Fruit fly (Drosophila melanogaster): ENCODE results near the gene Eaf6.

Eaf6 gene

DNA sequence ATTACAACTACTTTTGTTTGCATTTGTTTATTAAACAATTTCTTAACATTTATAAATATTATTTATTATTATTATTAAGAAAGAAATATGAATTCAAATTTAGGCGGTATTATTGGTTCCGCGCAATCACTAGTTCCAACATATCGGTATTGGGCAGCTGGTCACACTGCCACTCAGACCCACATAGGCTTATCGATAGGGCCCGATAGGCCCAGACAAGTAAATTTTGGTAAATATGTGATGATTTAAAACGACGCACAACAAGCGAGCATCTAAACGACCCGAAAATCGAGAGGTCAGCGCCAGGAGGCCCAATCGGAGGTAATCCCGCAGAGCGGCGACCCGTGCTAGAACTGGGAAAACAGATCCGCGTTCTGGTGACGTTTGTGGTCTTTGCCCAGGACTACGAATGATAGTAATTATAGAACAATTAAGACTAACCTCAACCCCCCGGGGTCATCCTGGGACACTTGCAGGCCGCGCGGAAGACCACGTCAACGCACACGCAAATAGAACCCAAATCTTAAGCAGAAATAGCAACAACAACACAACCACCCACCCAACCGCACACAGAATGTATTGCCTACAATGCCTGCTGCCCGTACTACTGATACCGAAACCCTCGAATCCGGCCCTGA is 42.9 kb downstream of the Eaf6 start, which contains the start of gene bc10:
bc10 (plus strand) TSS at position 181 of the 638 bp plus-strand sequence.
- TF ChIP-seq rgr (GFP tag; optimal IDR thresholded peaks at IDR 0.05) (peak; percentile 98), Mio (GFP tag; optimal IDR thresholded peaks at IDR 0.05) (no peak), Hr83 (GFP tag; optimal IDR thresholded peaks at IDR 0.05; ENCODE audit: poor library complexity, severe bottlenecking) (peak; percentile 32), foxo (GFP tag; optimal IDR thresholded peaks at IDR 0.05) (no peak), Rel (GFP tag; optimal IDR thresholded peaks at IDR 0.05) (no peak), Rel (tag; optimal IDR thresholded peaks at IDR 0.05) (peak; percentile 10)

DNA sequence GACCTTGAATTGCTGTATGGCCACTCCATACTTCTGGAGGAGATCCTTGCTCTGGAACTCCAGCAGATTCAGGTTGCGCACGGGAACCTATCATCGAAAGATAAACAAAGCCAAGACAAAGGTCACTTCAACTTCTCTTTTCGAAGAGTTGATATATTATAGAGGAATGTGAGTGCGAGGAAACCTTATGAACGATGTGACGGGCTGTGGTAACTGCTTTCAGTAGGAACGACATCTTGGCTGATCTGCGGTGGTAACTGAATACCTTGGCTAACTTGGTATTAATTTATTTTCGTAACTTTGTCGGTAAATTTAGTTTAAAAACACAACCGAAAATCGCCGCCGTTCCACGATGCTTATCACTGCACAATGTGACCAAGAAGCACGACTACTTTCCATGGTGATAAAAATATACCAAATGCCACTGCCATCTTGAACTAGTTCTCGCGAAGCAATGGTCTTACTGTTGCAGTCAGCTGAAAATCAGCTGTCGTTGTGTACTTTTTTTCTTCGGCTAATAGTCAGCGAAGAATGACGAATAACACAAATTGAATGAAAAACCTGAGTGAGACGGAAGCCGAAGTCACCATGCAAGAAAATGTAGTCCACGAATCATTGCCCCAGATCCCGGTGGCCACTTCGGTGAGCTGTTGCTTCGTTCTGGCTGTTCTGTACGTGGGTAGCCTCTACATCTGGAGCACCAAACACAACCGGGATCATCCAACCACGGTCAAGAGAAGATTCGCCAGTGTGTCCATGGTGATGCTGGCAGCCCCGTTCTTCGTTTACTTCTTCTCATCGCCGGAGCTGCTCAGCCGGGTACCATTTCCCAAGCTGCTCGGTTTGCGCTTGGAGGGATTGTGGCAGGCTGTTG is 44.6 kb downstream of the Eaf6 start, which contains the start of the genes ScsbetaG and Sras:
ScsbetaG (minus strand) TSS at position 383 of the 874 bp plus-strand sequence.
Sras (plus strand) TSS at position 466 of the 874 bp plus-strand sequence.
- TF ChIP-seq Rel (GFP tag; optimal IDR thresholded peaks at IDR 0.05) = no peak
- TF ChIP-seq Rel (tag; optimal IDR thresholded peaks at IDR 0.05) = peak; percentile 96
- peak; percentile 5 for TF ChIP-seq Vsx2 (GFP tag; optimal IDR thresholded peaks at IDR 0.05; ENCODE audit: partially characterized antibody)
- no peak for TF ChIP-seq Mio (GFP tag; optimal IDR thresholded peaks at IDR 0.05)
- TF ChIP-seq Hnf4 (GFP tag; optimal IDR thresholded peaks at IDR 0.05) = no peak
- no peak for TF ChIP-seq jim (GFP tag; optimal IDR thresholded peaks at IDR 0.05)

DNA sequence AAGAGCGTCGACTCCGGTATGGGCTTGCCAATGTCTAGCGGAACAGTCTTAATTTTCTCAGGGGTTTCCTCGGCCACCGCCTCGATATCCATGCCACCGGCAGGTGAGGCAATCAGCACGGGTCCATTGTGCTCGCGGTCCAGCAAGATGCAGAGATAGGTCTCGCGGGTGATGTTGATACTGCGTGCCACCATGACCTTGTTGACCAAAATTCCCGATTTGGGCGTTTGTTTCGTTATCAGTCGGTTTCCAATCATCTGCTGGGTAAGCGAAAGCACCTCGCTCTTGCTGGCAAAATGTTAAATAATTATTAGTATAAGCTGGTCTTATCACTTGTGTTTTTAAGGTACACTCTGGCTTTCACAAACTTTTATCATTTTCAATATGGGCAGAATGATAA is 45.5 kb downstream of the Eaf6 start:
- TF ChIP-seq Rel (GFP tag; optimal IDR thresholded peaks at IDR 0.05) (no peak), Rel (tag; optimal IDR thresholded peaks at IDR 0.05) (peak; percentile 42), dmrt93B (GFP tag; optimal IDR thresholded peaks at IDR 0.05) (no peak)

DNA sequence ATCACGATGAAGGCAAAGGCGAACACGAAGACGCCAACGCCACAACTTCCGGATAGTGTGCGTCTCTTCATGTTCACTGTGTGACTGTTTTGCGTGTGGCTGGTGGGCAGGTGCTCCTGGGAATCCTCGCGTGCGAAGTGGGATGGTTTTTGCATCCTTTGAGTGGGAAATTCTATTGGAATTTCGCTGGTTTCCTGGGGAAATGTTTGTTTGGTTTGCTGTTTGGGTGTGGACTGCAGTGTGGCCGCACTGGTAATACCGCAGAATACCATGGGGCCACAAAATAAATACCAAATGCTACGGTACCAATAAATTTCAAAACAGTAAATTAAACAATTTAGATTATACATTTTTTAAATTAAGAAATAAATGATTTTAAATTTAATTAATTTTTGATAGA is 46.8 kb downstream of the Eaf6 start, which contains the start of gene sinu:
sinu (minus strand) TSS at position 258 of the 400 bp plus-strand sequence.
- TF ChIP-seq fru (GFP tag; optimal IDR thresholded peaks at IDR 0.05) (no peak), Vsx2 (GFP tag; optimal IDR thresholded peaks at IDR 0.05; ENCODE audit: partially characterized antibody) (peak; percentile 53)
